Worm (Caenorhabditis elegans): ENCODE data around the gene ZK596.3.

DNA sequence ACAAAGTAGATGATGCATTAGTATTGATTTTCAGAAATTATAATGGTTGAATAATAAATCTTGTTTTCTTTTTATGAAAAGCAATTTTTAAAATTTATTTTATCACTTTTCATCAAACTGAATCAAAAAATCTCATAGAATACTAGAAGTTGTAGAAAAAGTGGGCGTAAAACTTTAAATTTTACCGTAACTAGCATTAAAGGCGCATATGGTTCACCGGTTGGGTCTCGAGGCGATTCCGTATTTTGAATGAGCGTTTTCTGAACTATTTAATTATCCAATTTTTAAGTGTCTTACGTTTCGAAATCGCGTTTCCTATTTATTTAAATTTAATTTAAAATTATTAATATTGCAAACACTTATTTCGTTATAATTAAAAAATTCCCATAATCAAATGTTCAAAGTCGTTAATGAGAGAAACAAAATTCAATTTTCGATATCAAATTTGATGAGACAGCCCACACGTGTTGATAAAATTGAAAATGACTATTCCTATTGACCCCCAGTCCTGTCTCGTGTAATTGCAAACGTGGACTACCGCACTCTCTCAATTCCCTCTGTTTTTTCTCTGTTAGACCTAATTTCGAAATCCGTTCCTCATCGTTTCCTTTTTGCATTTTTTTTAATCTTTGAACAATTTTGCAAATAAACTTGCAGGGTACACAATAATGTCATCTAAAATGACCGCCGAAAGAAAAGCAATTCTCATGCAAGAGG, 45.7 kb downstream of the ZK596.3 start, which contains the start of the genes T11G6.2 and hars-1:
- TF ChIP-seq dao-5 (tag; optimal IDR thresholded peaks at IDR 0.05) (no peak), W03F9.2 (tag; optimal IDR thresholded peaks at IDR 0.05) (peak; percentile 31), him-1 (tag; optimal IDR thresholded peaks at IDR 0.05) (no peak)
